Worm (Caenorhabditis elegans): Measurements from ENCODE around the gene immt-2.

Gene immt-2

ce11 chrV:16779971-16780370 is 9.1 kb upstream of the immt-2 start:
- TF ChIP-seq nhr-23 (tag; optimal IDR thresholded peaks at IDR 0.05) = no peak
- TF ChIP-seq blmp-1 (tag; optimal IDR thresholded peaks at IDR 0.05; ENCODE audit: insufficient read depth) = peak; percentile 11
- TF ChIP-seq unc-55 (GFP tag; optimal IDR thresholded peaks at IDR 0.05) = no peak
- TF ChIP-seq sma-9 (GFP tag; optimal IDR thresholded peaks at IDR 0.05) = peak; percentile 19
- no peak for TF ChIP-seq sma-9 (tag; optimal IDR thresholded peaks at IDR 0.05)

- TF ChIP-seq R02D3.7 (tag; optimal IDR thresholded peaks at IDR 0.05) (no peak), aly-2 (tag; optimal IDR thresholded peaks at IDR 0.05) (no peak), sma-3 (GFP tag; optimal IDR thresholded peaks at IDR 0.05) (peak; percentile 27), nhr-23 (tag; optimal IDR thresholded peaks at IDR 0.05) (no peak), sma-9 (GFP tag; optimal IDR thresholded peaks at IDR 0.05) (peak; percentile 41), sma-9 (tag; optimal IDR thresholded peaks at IDR 0.05) (no peak), zag-1 (tag; optimal IDR thresholded peaks at IDR 0.05) (no peak), nhr-11 (tag; optimal IDR thresholded peaks at IDR 0.05) (no peak), nhr-21 (tag; optimal IDR thresholded peaks at IDR 0.05) (peak; percentile 41)
Measured at ce11 chrV:16780554-16780953, 8.5 kb upstream of the immt-2 start.

ce11 chrV:16781974-16782373 is 7.1 kb upstream of the immt-2 start:
- TF ChIP-seq Y55F3AM.14 (GFP tag; optimal IDR thresholded peaks at IDR 0.05) (no peak), snpc-4 (tag; optimal IDR thresholded peaks at IDR 0.05) (no peak), sem-4 (tag; optimal IDR thresholded peaks at IDR 0.05) (no peak), alr-1 (tag; optimal IDR thresholded peaks at IDR 0.05) (no peak), nhr-11 (tag; optimal IDR thresholded peaks at IDR 0.05) (no peak), R02D3.7 (tag; optimal IDR thresholded peaks at IDR 0.05) (no peak), lin-13 (GFP tag; optimal IDR thresholded peaks at IDR 0.05) (no peak)

- TF ChIP-seq C34F6.9 (tag; optimal IDR thresholded peaks at IDR 0.05) (no peak), sma-3 (GFP tag; optimal IDR thresholded peaks at IDR 0.05) (no peak), crh-2 (tag; optimal IDR thresholded peaks at IDR 0.05) (no peak), dmd-4 (tag; optimal IDR thresholded peaks at IDR 0.05) (no peak), zag-1 (tag; optimal IDR thresholded peaks at IDR 0.05) (no peak), ceh-16 (tag; optimal IDR thresholded peaks at IDR 0.05) (no peak), nhr-237 (tag; optimal IDR thresholded peaks at IDR 0.05) (no peak), ztf-4 (tag; optimal IDR thresholded peaks at IDR 0.05) (no peak), aly-2 (tag; optimal IDR thresholded peaks at IDR 0.05) (no peak), nhr-77 (tag; optimal IDR thresholded peaks at IDR 0.05) (no peak), nhr-6 (tag; optimal IDR thresholded peaks at IDR 0.05) (no peak), nhr-129 (tag; optimal IDR thresholded peaks at IDR 0.05) (no peak), F13H6.1 (tag; optimal IDR thresholded peaks at IDR 0.05) (no peak), unc-62 (GFP tag; optimal IDR thresholded peaks at IDR 0.05) (no peak), elt-1 (tag; optimal IDR thresholded peaks at IDR 0.05) (no peak)
Measured at ce11 chrV:16784806-16785205, 4.3 kb upstream of the immt-2 start.

- no peak for TF ChIP-seq mdl-1 (tag; optimal IDR thresholded peaks at IDR 0.05)
Measured at ce11 chrV:16786012-16786411, 3.1 kb upstream of the immt-2 start.

ce11 chrV:16792717-16793116 is 3.6 kb downstream of the immt-2 start:
- no peak for TF ChIP-seq ZK546.5 (tag; optimal IDR thresholded peaks at IDR 0.05)
- no peak for TF ChIP-seq zag-1 (tag; optimal IDR thresholded peaks at IDR 0.05)
- TF ChIP-seq sma-9 (GFP tag; optimal IDR thresholded peaks at IDR 0.05) = no peak
- TF ChIP-seq sma-9 (tag; optimal IDR thresholded peaks at IDR 0.05) = no peak
- no peak for TF ChIP-seq C34F6.9 (tag; optimal IDR thresholded peaks at IDR 0.05)
- TF ChIP-seq egl-27 (tag; optimal IDR thresholded peaks at IDR 0.05) = no peak
- TF ChIP-seq ztf-4 (tag; optimal IDR thresholded peaks at IDR 0.05) = no peak
- TF ChIP-seq dmd-4 (tag; optimal IDR thresholded peaks at IDR 0.05) = no peak
- no peak for TF ChIP-seq nhr-23 (tag; optimal IDR thresholded peaks at IDR 0.05)
- no peak for TF ChIP-seq lin-39 (tag; optimal IDR thresholded peaks at IDR 0.05)
- TF ChIP-seq nhr-11 (tag; optimal IDR thresholded peaks at IDR 0.05) = no peak
- TF ChIP-seq ama-1 (optimal IDR thresholded peaks at IDR 0.05) = no peak
- no peak for TF ChIP-seq alr-1 (tag; optimal IDR thresholded peaks at IDR 0.05)
- no peak for TF ChIP-seq crh-2 (tag; optimal IDR thresholded peaks at IDR 0.05)
- TF ChIP-seq nhr-12 (tag; optimal IDR thresholded peaks at IDR 0.05) = no peak
- TF ChIP-seq sma-3 (GFP tag; optimal IDR thresholded peaks at IDR 0.05) = no peak
- no peak for TF ChIP-seq F13H6.1 (tag; optimal IDR thresholded peaks at IDR 0.05)
- no peak for TF ChIP-seq snpc-4 (tag; optimal IDR thresholded peaks at IDR 0.05)
- no peak for TF ChIP-seq ztf-1 (GFP tag; conservative IDR thresholded peaks at IDR 0.05)
- TF ChIP-seq gmeb-1 (tag; optimal IDR thresholded peaks at IDR 0.05) = no peak
- TF ChIP-seq mab-5 (tag; optimal IDR thresholded peaks at IDR 0.05) = no peak

Data from whole organism, L2 larva.